Worm (Caenorhabditis elegans) whole organism, L3 larva: ENCODE measurements around the gene fbxa-82.

Source experiments
- ama-1 ChIP-seq: fragments of 150-350 bp; optimal IDR thresholded peaks from 2 replicates; lab custom pipeline; 2018
- ceh-16 ChIP-seq: sonication (generic microtip); optimal IDR thresholded peaks from 2 replicates; lab custom pipeline; 2017; ENCODE audit warnings: missing biosample characterization, missing genetic modification characterization
- ceh-28 ChIP-seq: fragments of 150-350 bp; optimal IDR thresholded peaks from 2 replicates; lab custom pipeline; 2014; ENCODE audit warnings: missing biosample characterization, missing genetic modification reagents, missing genetic modification characterization
- ceh-82 ChIP-seq: fragments of 150-350 bp; optimal IDR thresholded peaks from 2 replicates; lab custom pipeline; 2014; ENCODE audit warnings: missing biosample characterization, missing genetic modification characterization
- ceh-9 ChIP-seq: sonication (generic microtip); optimal IDR thresholded peaks from 2 replicates; lab custom pipeline; 2018; ENCODE audit warnings: missing biosample characterization, missing genetic modification characterization
- daf-12 ChIP-seq: fragments of 150-350 bp; optimal IDR thresholded peaks from 2 replicates; lab custom pipeline; 2014; ENCODE audit warnings: missing biosample characterization, missing genetic modification reagents, missing genetic modification characterization
- egl-27 ChIP-seq: sonication (generic microtip); optimal IDR thresholded peaks from 4 replicates; lab custom pipeline; 2017; ENCODE audit warnings: missing biosample characterization, missing genetic modification reagents, missing genetic modification characterization
- egl-5 ChIP-seq: fragments of 150-350 bp; optimal IDR thresholded peaks from 2 replicates; lab custom pipeline; 2017; ENCODE audit warnings: missing biosample characterization, missing genetic modification reagents, missing genetic modification characterization, inconsistent platforms
- elt-1 ChIP-seq: fragments of 150-350 bp; optimal IDR thresholded peaks from 2 replicates; lab custom pipeline; 2014; ENCODE audit warnings: missing biosample characterization, missing genetic modification characterization
- elt-2 ChIP-seq: sonication (generic microtip); optimal IDR thresholded peaks from 2 replicates; lab custom pipeline; 2016; ENCODE audit warnings: missing genetic modification reagents, mild to moderate bottlenecking, missing genetic modification characterization, missing compliant biosample characterization
- elt-3 ChIP-seq, 3 experiments: fragments of 150-350 bp in 1 of 3; sonication (generic microtip) in 2 of 3; optimal IDR thresholded peaks; 2 replicates in 2 of 3; 4 replicates in 1 of 3; lab custom pipeline; 2014 to 2017; ENCODE audit warnings: missing biosample characterization in 3 of 3, missing genetic modification characterization in 3 of 3
- fkh-2 ChIP-seq: fragments of 150-350 bp; optimal IDR thresholded peaks from 2 replicates; lab custom pipeline; 2014; ENCODE audit warnings: missing biosample characterization, missing genetic modification reagents, missing genetic modification characterization
- hmg-11 ChIP-seq: sonication (generic microtip); optimal IDR thresholded peaks from 2 replicates; lab custom pipeline; 2016; ENCODE audit warnings: missing genetic modification characterization, missing compliant biosample characterization
- jun-1 ChIP-seq: fragments of 150-350 bp; optimal IDR thresholded peaks from 2 replicates; lab custom pipeline; 2014; ENCODE audit warnings: missing biosample characterization, missing genetic modification reagents, missing genetic modification characterization
- lin-15B ChIP-seq: fragments of 150-350 bp; optimal IDR thresholded peaks from 2 replicates; lab custom pipeline; 2014; ENCODE audit warnings: missing biosample characterization, missing genetic modification characterization
- lin-39 ChIP-seq: fragments of 150-350 bp; optimal IDR thresholded peaks from 2 replicates; lab custom pipeline; 2018; ENCODE audit warnings: missing biosample characterization, missing genetic modification reagents, missing genetic modification characterization
- lsy-12 ChIP-seq: sonication (generic microtip); optimal IDR thresholded peaks from 2 replicates; lab custom pipeline; 2016; ENCODE audit warnings: mild to moderate bottlenecking, missing genetic modification characterization, missing compliant biosample characterization
- mdl-1 ChIP-seq: fragments of 150-350 bp; optimal IDR thresholded peaks from 2 replicates; lab custom pipeline; 2014; ENCODE audit warnings: missing biosample characterization, missing genetic modification characterization
- nfya-1 ChIP-seq: sonication (generic microtip); optimal IDR thresholded peaks from 2 replicates; lab custom pipeline; 2017; ENCODE audit warnings: missing genetic modification characterization, mild to moderate bottlenecking, missing compliant biosample characterization, antibody characterized with exemption, moderate library complexity; ENCODE audit not compliant: insufficient read depth
- nhr-12 ChIP-seq: fragments of 150-350 bp; optimal IDR thresholded peaks from 2 replicates; lab custom pipeline; 2014; ENCODE audit warnings: missing biosample characterization, missing genetic modification characterization
- nhr-23 ChIP-seq: fragments of 150-350 bp; optimal IDR thresholded peaks from 2 replicates; lab custom pipeline; 2014; ENCODE audit warnings: missing biosample characterization, missing genetic modification reagents, missing genetic modification characterization
- nhr-237 ChIP-seq: fragments of 150-350 bp; optimal IDR thresholded peaks from 2 replicates; lab custom pipeline; 2014; ENCODE audit warnings: missing biosample characterization, missing genetic modification characterization
- nhr-25 ChIP-seq: sonication (generic microtip); optimal IDR thresholded peaks from 2 replicates; lab custom pipeline; 2017; ENCODE audit warnings: missing biosample characterization, missing genetic modification characterization
- nhr-28 ChIP-seq: fragments of 150-350 bp; optimal IDR thresholded peaks from 2 replicates; lab custom pipeline; 2014; ENCODE audit warnings: missing biosample characterization, missing genetic modification characterization
- nhr-76 ChIP-seq: fragments of 150-350 bp; sonication (generic microtip); optimal IDR thresholded peaks from 5 replicates; lab custom pipeline; 2014; ENCODE audit warnings: missing biosample characterization, missing genetic modification characterization
- nhr-77 ChIP-seq: fragments of 150-350 bp; optimal IDR thresholded peaks from 2 replicates; lab custom pipeline; 2014; ENCODE audit warnings: missing biosample characterization, missing genetic modification characterization
- pha-4 ChIP-seq: fragments of 150-350 bp; optimal IDR thresholded peaks from 2 replicates; lab custom pipeline; 2014; ENCODE audit warnings: missing biosample characterization, missing genetic modification reagents, missing genetic modification characterization
- pqm-1 ChIP-seq: fragments of 150-350 bp; optimal IDR thresholded peaks from 2 replicates; lab custom pipeline; 2017; ENCODE audit warnings: missing biosample characterization, missing genetic modification characterization, inconsistent platforms
- snpc-4 ChIP-seq: fragments of 150-350 bp; optimal IDR thresholded peaks from 2 replicates; lab custom pipeline; 2014; ENCODE audit warnings: missing biosample characterization, missing genetic modification characterization
- tbx-2 ChIP-seq: sonication (generic microtip); optimal IDR thresholded peaks from 2 replicates; lab custom pipeline; 2016; ENCODE audit warnings: mild to moderate bottlenecking, missing genetic modification characterization, missing compliant biosample characterization
- unc-39 ChIP-seq: sonication (generic microtip); optimal IDR thresholded peaks from 4 replicates; lab custom pipeline; 2017; ENCODE audit warnings: missing biosample characterization, missing genetic modification characterization
- unc-62 ChIP-seq: fragments of 150-350 bp; sonication (generic microtip); optimal IDR thresholded peaks from 4 replicates; lab custom pipeline; 2014; ENCODE audit warnings: missing biosample characterization, missing genetic modification reagents, missing genetic modification characterization
- zag-1 ChIP-seq: fragments of 150-350 bp; optimal IDR thresholded peaks from 2 replicates; lab custom pipeline; 2014; ENCODE audit warnings: missing biosample characterization, missing genetic modification characterization
- ztf-11 ChIP-seq: fragments of 150-350 bp; optimal IDR thresholded peaks from 2 replicates; lab custom pipeline; 2014; ENCODE audit warnings: missing biosample characterization, missing genetic modification characterization

Gene fbxa-82

ce11 chrV:15028896-15029519, 23.3 kb downstream of the fbxa-82 start, which contains the start of gene F14H8.8 (continued):
- no peak for TF ChIP-seq lin-39 (tag; lab: Kevin White, UChicago)
- no peak for TF ChIP-seq elt-1 (tag; lab: Kevin White, UChicago)
- peak; percentile 32 for TF ChIP-seq nfya-1
- TF ChIP-seq unc-39 (tag; lab: Kevin White, UChicago): no peak
- no peak for TF ChIP-seq nhr-12 (tag; lab: Kevin White, UChicago)
- TF ChIP-seq fkh-2 (tag; lab: Kevin White, UChicago): no peak
- TF ChIP-seq ceh-16 (tag; lab: Kevin White, UChicago): no peak
- TF ChIP-seq elt-3 (tag; optimal IDR thresholded peaks at IDR 0.05; lab: Kevin White, UChicago): no peak
- no peak for TF ChIP-seq ceh-28
- TF ChIP-seq hmg-11 (tag; lab: Kevin White, UChicago): no peak
- TF ChIP-seq snpc-4 (tag; lab: Kevin White, UChicago): peak; percentile 93
- no peak for TF ChIP-seq pqm-1 (tag; lab: Kevin White, UChicago)
- no peak for TF ChIP-seq daf-12 (tag; lab: Kevin White, UChicago)

- TF ChIP-seq nhr-77 (no peak), nfya-1 (no peak), nhr-23 (tag; lab: Kevin White, UChicago) (no peak), ceh-82 (tag; lab: Kevin White, UChicago) (no peak), ceh-16 (tag; lab: Kevin White, UChicago) (no peak)
Observed at ce11 chrV:15023544-15023943, 28.8 kb downstream of the fbxa-82 start, which contains the start of gene F14H8.4. TSS of gene F14H8.4 (plus strand) at chrV:15023844.

- TF ChIP-seq ceh-28 (no peak), egl-5 (tag; lab: Kevin White, UChicago) (no peak), ceh-9 (tag; lab: Kevin White, UChicago) (no peak), lin-15B (tag; lab: Kevin White, UChicago) (no peak), mdl-1 (tag; lab: Kevin White, UChicago) (no peak), nhr-28 (tag; lab: Kevin White, UChicago) (no peak), unc-62 (GFP tag; lab: Kevin White, UChicago) (no peak), jun-1 (tag; lab: Kevin White, UChicago) (no peak), ztf-11 (no peak), lin-39 (tag; lab: Kevin White, UChicago) (no peak), pqm-1 (tag; lab: Kevin White, UChicago) (no peak), nhr-23 (tag; lab: Kevin White, UChicago) (no peak), pha-4 (no peak), nhr-237 (tag; lab: Kevin White, UChicago) (no peak), elt-2 (no peak), fkh-2 (tag; lab: Kevin White, UChicago) (no peak), unc-39 (tag; lab: Kevin White, UChicago) (no peak)
Observed at ce11 chrV:15020732-15021131, 31.6 kb downstream of the fbxa-82 start, which contains the start of gene F14H8.5. TSS of gene F14H8.5 (plus strand) at chrV:15021032.

- TF ChIP-seq pha-4 (no peak), ceh-28 (no peak), nhr-25 (tag; lab: Kevin White, UChicago) (no peak), nhr-77 (no peak), lsy-12 (tag; lab: Kevin White, UChicago) (no peak), unc-39 (tag; lab: Kevin White, UChicago) (no peak), zag-1 (no peak), nhr-237 (tag; lab: Kevin White, UChicago) (no peak), egl-27 (no peak), nhr-76 (tag; lab: Kevin White, UChicago) (no peak), hmg-11 (tag; lab: Kevin White, UChicago) (no peak)
Observed at ce11 chrV:15020229-15020628, 32.1 kb downstream of the fbxa-82 start, which contains the start of gene F14H8.2. TSS of gene F14H8.2 (minus strand) at chrV:15020329.

- TF ChIP-seq nhr-25 (tag; lab: Kevin White, UChicago): peak; percentile 19
- TF ChIP-seq egl-5 (tag; lab: Kevin White, UChicago): peak; percentile 1
- no peak for TF ChIP-seq ama-1 (lab: Kevin White, UChicago)
- no peak for TF ChIP-seq tbx-2 (tag; lab: Kevin White, UChicago)
- no peak for TF ChIP-seq ceh-9 (tag; lab: Kevin White, UChicago)
- peak; percentile 94 for TF ChIP-seq pha-4
- TF ChIP-seq jun-1 (tag; lab: Kevin White, UChicago): no peak
- TF ChIP-seq, all 47 proteins: peak for 3
Observed at ce11 chrV:15016795-15017429, 35.4 kb downstream of the fbxa-82 start.
